Fruit fly (Drosophila melanogaster): ENCODE data around the gene CG8004.

CG8004 gene

DNA sequence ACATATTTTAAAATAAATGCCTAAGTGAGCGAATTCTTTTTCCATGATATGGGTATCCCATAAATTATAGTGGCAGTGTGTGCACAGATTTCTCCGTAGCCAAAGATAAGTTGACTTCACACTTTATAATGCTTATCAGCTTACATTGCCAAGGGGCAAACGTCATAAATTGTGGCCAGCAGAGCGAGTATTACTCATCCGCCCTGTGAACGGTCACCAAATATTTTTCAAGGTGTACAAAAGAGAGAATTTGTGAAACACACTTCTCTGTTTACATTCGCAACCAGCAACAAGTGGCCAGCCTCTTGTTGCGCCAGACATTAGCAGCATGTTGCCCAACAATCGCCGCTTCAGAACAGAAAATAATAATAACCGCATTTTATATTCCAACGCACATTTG lies 4.6 kb upstream of the CG8004 start (continued):
- TF ChIP-seq CG11762 (GFP tag; optimal IDR thresholded peaks at IDR 0.05; ENCODE audit: insufficient read depth) (no peak), Smox (GFP tag; optimal IDR thresholded peaks at IDR 0.05) (peak; percentile 10), spab (GFP tag; optimal IDR thresholded peaks at IDR 0.05) (no peak), Met (GFP tag; optimal IDR thresholded peaks at IDR 0.05) (peak; percentile 34), Gug (GFP tag; IDR thresholded peaks at IDR 0.05) (no peak), topi (GFP tag; optimal IDR thresholded peaks at IDR 0.05) (no peak), acj6 (GFP tag; optimal IDR thresholded peaks at IDR 0.05) (no peak)

DNA sequence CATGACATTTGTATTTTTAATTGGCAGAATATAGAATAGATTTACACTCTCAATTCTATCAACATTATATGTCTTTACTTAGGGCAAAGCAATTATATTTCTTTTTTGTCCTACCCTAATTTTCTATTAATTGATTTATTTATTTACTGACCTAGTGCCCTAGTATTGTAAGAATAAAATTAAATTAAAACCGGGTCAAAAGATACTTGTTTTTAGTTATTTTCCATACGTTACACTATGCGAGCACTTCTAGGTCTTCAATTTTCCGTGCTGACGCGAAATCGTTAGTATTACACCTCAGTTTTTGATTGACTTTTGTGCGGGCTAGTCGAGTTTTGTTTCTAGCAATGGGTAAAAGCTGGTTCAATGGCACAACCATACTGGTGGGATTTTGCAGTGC lies 3.1 kb upstream of the CG8004 start, which contains the start of gene CG46462:
Gene CG46462, plus strand, starts transcription at position 301 of the 400 bp plus-strand sequence.
- TF ChIP-seq CG16779 (tag; optimal IDR thresholded peaks at IDR 0.05) (no peak), Eip78C (GFP tag) (no peak), CG6163 (GFP tag; IDR thresholded peaks at IDR 0.05) (no peak), Met (GFP tag; optimal IDR thresholded peaks at IDR 0.05) (no peak), cyc (GFP tag; optimal IDR thresholded peaks at IDR 0.05) (no peak), CG11902 (GFP tag; optimal IDR thresholded peaks at IDR 0.05) (no peak), CG7368 (GFP tag; optimal IDR thresholded peaks at IDR 0.05) (no peak)

DNA sequence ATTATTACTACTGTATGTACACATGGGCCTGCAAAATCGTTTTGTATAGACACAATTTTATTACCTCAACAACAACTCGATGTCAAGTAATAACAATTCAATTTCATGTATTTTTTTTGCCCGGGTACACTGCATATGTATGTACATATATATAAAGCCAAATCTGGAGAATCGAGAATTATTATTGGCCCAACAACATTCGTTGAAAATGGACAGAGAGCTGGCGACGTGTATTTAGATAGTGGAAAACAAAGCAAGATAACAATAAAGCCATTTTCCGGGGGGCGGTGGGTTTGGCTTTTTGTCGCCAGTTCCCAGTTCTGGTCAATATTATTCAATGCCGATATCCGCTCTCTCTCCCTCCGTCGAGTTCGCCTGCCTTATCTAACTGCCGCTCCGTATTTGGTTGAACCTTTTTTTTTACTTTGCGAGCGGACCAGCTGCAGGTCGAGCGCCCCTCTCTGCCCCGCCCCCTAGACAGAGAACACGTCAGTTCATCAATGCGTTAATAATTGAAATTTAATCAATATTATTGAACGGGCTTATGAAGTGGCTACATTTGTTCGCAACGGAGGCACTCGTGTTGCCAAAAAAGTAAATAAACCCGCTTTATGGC lies 1.5 kb upstream of the CG8004 start:
- TF ChIP-seq spab (GFP tag; optimal IDR thresholded peaks at IDR 0.05) (no peak), CG6808 (GFP tag; optimal IDR thresholded peaks at IDR 0.05) (no peak), Smox (GFP tag; optimal IDR thresholded peaks at IDR 0.05) (no peak), svp (GFP tag) (peak; percentile 81), salr (GFP tag; optimal IDR thresholded peaks at IDR 0.05) (no peak), fd59A (GFP tag; optimal IDR thresholded peaks at IDR 0.05) (no peak), CG6163 (GFP tag; IDR thresholded peaks at IDR 0.05) (0 out of 3 replicates have a peak, but pooled peaks have one; percentile 39), CG11902 (GFP tag; optimal IDR thresholded peaks at IDR 0.05) (no peak), CG7368 (GFP tag; optimal IDR thresholded peaks at IDR 0.05) (no peak), vri (GFP tag; optimal IDR thresholded peaks at IDR 0.05) (peak; percentile 100), fkh (GFP tag; optimal IDR thresholded peaks at IDR 0.05) (peak; percentile 37), ss (GFP tag; optimal IDR thresholded peaks at IDR 0.05) (no peak), Lpt (GFP tag; optimal IDR thresholded peaks at IDR 0.05) (no peak), CG6854 (GFP tag; optimal IDR thresholded peaks at IDR 0.05) (no peak), Eip78C (GFP tag) (peak; percentile 65)

DNA sequence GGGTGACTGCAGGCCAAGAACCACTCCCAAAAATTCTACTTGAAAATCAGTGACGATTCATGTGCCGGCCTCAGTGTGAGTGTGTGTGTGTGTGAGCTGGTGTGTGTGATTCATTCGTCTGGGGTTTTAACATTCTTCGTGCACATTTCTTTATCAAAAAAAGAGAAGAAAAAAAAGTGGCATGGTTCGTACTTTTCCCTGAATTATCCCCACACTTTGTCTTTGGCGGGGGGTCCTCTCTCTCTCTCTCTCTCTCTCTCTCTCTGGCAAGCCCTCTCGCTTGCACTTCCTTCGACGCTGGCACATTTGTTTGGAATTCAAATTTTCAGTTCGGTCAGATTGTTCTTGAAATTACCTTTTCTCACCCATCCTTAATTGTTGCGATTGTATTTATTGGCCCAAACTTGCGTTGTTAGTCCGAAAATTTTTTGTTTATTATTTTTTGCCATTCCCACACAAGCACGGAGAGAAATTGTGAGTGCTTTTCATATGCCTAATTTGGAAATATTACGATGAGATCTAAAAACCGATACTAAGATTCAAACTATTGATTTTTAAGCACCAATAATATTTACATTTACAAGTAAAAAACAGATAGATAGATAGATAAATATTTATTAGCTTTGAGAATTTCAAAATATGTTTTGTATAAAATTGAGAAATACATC lies 877 bp upstream of the CG8004 start:
- TF ChIP-seq fkh (GFP tag; optimal IDR thresholded peaks at IDR 0.05) (no peak), CG8319 (GFP tag; optimal IDR thresholded peaks at IDR 0.05) (no peak), CG9139 (GFP tag; optimal IDR thresholded peaks at IDR 0.05) (no peak), Sox102F (GFP tag; optimal IDR thresholded peaks at IDR 0.05) (no peak), Smox (GFP tag; optimal IDR thresholded peaks at IDR 0.05) (peak; percentile 48), CG6854 (GFP tag; optimal IDR thresholded peaks at IDR 0.05) (peak; percentile 30), pdm3 (GFP tag; optimal IDR thresholded peaks at IDR 0.05) (peak; percentile 45), Met (GFP tag; optimal IDR thresholded peaks at IDR 0.05) (peak; percentile 30), dac (GFP tag; optimal IDR thresholded peaks at IDR 0.05) (no peak), CG15336 (GFP tag; IDR thresholded peaks at IDR 0.05) (0 out of 2 replicates have a peak, but pooled peaks have one; percentile 10), CG11294 (GFP tag; IDR thresholded peaks at IDR 0.05) (no peak), net (GFP tag; optimal IDR thresholded peaks at IDR 0.05) (peak; percentile 3), CG4318 (GFP tag; optimal IDR thresholded peaks at IDR 0.05) (no peak), eg (GFP tag; IDR thresholded peaks at IDR 0.05) (no peak; the same call in 2 of the 3 replicates), CG6792 (GFP tag; optimal IDR thresholded peaks at IDR 0.05) (no peak), CG3032 (tag; optimal IDR thresholded peaks at IDR 0.05) (no peak), spab (GFP tag; optimal IDR thresholded peaks at IDR 0.05) (no peak), OdsH (GFP tag; optimal IDR thresholded peaks at IDR 0.05) (peak; percentile 36), CG32006 (GFP tag; optimal IDR thresholded peaks at IDR 0.05) (peak; percentile 16), Hr38 (GFP tag; optimal IDR thresholded peaks at IDR 0.05) (no peak), fd85E (GFP tag; optimal IDR thresholded peaks at IDR 0.05) (no peak), Eip75B (GFP tag; optimal IDR thresholded peaks at IDR 0.05) (peak; percentile 9), achi (GFP tag; optimal IDR thresholded peaks at IDR 0.05) (no peak), CG11902 (GFP tag; optimal IDR thresholded peaks at IDR 0.05) (no peak), cyc (GFP tag; optimal IDR thresholded peaks at IDR 0.05) (peak; percentile 5), esn (GFP tag; optimal IDR thresholded peaks at IDR 0.05) (peak; percentile 58), CG1621 (tag; optimal IDR thresholded peaks at IDR 0.05) (no peak), CG6163 (GFP tag; IDR thresholded peaks at IDR 0.05) (peak; percentile 73; the same call in 2 of the 3 replicates), CG6276 (GFP tag; optimal IDR thresholded peaks at IDR 0.05) (no peak), Gug (GFP tag; IDR thresholded peaks at IDR 0.05) (no peak)
